Fruit fly (Drosophila melanogaster) whole organism, prepupa: ENCODE measurements around the gene ECSIT.

Experiments used
- CG3032 ChIP-seq: fragments of 200-800 bp; optimal IDR thresholded peaks from 2 replicates; lab custom pipeline; 2019; ENCODE audit warnings: missing biosample characterization, mild to moderate bottlenecking, missing genetic modification characterization, moderate library complexity
- CG8632 ChIP-seq: fragments of 200-800 bp; sonication (Bioruptor generic); optimal IDR thresholded peaks from 3 replicates; lab custom pipeline; 2016; ENCODE audit warnings: missing biosample characterization, missing genetic modification characterization
- Hr39 ChIP-seq: fragments of 200-800 bp; sonication (Bioruptor generic); optimal IDR thresholded peaks from 2 replicates; lab custom pipeline; 2016; ENCODE audit warnings: missing biosample characterization, missing genetic modification characterization
- pdm3 ChIP-seq: fragments of 200-800 bp; sonication (Bioruptor generic); optimal IDR thresholded peaks from 3 replicates; lab custom pipeline; 2016; ENCODE audit warnings: missing biosample characterization, missing genetic modification characterization

- no peak for TF ChIP-seq pdm3 (GFP tag; lab: Kevin White, UChicago)
- no peak for TF ChIP-seq CG3032 (tag; lab: Kevin White, UChicago)
- TF ChIP-seq CG8632, result no peak
- TF ChIP-seq Hr39 (GFP tag; lab: Kevin White, UChicago), result no peak
These were observed 12.9 kb upstream of the ECSIT start for dm6 chr3R:5843516-5843915.
